Fruit fly (Drosophila melanogaster): Measurements from ENCODE around the gene CG18599.
A peak's percentile ranks its signal among the peaks of the same experiment; 100 is the strongest.

The CG18599 gene

dm6 chr3R:18244171-18245043 lies 23.2 kb upstream of the CG18599 start:
- TF ChIP-seq woc (GFP tag; optimal IDR thresholded peaks at IDR 0.05), result peak; percentile 49
- peak; percentile 16 for TF ChIP-seq Jra (GFP tag; optimal IDR thresholded peaks at IDR 0.05)
- TF ChIP-seq dl (GFP tag; optimal IDR thresholded peaks at IDR 0.05; ENCODE audit: insufficient read depth in 1 of 2, partially characterized antibody in 2 of 2), result peak; percentile 94 to 97
- peak; percentile 70 for TF ChIP-seq N (GFP tag; optimal IDR thresholded peaks at IDR 0.05)
- TF ChIP-seq jim (GFP tag; optimal IDR thresholded peaks at IDR 0.05), result no peak
- TF ChIP-seq Dfd (GFP tag; optimal IDR thresholded peaks at IDR 0.05), result no peak
- TF ChIP-seq CG9705 (GFP tag; optimal IDR thresholded peaks at IDR 0.05), result no peak
- TF ChIP-seq HLH106 (tag; optimal IDR thresholded peaks at IDR 0.05), result peak; percentile 18
- no peak for TF ChIP-seq sage (GFP tag; optimal IDR thresholded peaks at IDR 0.05)
- no peak for TF ChIP-seq ey (GFP tag; optimal IDR thresholded peaks at IDR 0.05)
- peak; percentile 33 for TF ChIP-seq rgr (GFP tag; optimal IDR thresholded peaks at IDR 0.05)
- no peak for TF ChIP-seq usp (GFP tag; optimal IDR thresholded peaks at IDR 0.05)
- TF ChIP-seq Mio (GFP tag; optimal IDR thresholded peaks at IDR 0.05), result no peak
- no peak for TF ChIP-seq brk (GFP tag; optimal IDR thresholded peaks at IDR 0.05)
- no peak for TF ChIP-seq Myc (optimal IDR thresholded peaks at IDR 0.05)
- TF ChIP-seq tai (GFP tag; optimal IDR thresholded peaks at IDR 0.05), result no peak
- TF ChIP-seq fru (GFP tag; optimal IDR thresholded peaks at IDR 0.05), result peak; percentile 40
- no peak for TF ChIP-seq lola (GFP tag; optimal IDR thresholded peaks at IDR 0.05)
- peak; percentile 22 for TF ChIP-seq OdsH (GFP tag; optimal IDR thresholded peaks at IDR 0.05)
- TF ChIP-seq Hnf4 (GFP tag; optimal IDR thresholded peaks at IDR 0.05), result peak; percentile 31
- TF ChIP-seq sv (GFP tag; optimal IDR thresholded peaks at IDR 0.05), result no peak
- peak; percentile 97 for TF ChIP-seq Dif (GFP tag; optimal IDR thresholded peaks at IDR 0.05; ENCODE audit: partially characterized antibody)
- TF ChIP-seq Rel (GFP tag; optimal IDR thresholded peaks at IDR 0.05), result no peak
- peak; percentile 91 for TF ChIP-seq Rel (tag; optimal IDR thresholded peaks at IDR 0.05)
- no peak for TF ChIP-seq dsf (GFP tag; optimal IDR thresholded peaks at IDR 0.05; ENCODE audit: borderline replicate concordance)
- TF ChIP-seq psq (GFP tag; optimal IDR thresholded peaks at IDR 0.05), result peak; percentile 91
- TF ChIP-seq Hr78 (GFP tag; optimal IDR thresholded peaks at IDR 0.05), result peak; percentile 36
- TF ChIP-seq Sp1 (GFP tag; optimal IDR thresholded peaks at IDR 0.05), result no peak
- no peak for TF ChIP-seq CG32264 (GFP tag; optimal IDR thresholded peaks at IDR 0.05)
- TF ChIP-seq Abd-B (GFP tag; optimal IDR thresholded peaks at IDR 0.05), result peak; percentile 16
- TF ChIP-seq foxo (GFP tag; optimal IDR thresholded peaks at IDR 0.05), result peak in 1 of 2 experiments; percentile 23
- TF ChIP-seq GATAd (GFP tag; optimal IDR thresholded peaks at IDR 0.05), result no peak
- peak; percentile 31 for TF ChIP-seq br (GFP tag; optimal IDR thresholded peaks at IDR 0.05)
- no peak for TF ChIP-seq pan (optimal IDR thresholded peaks at IDR 0.05)
- no peak for TF ChIP-seq Vsx2 (GFP tag; optimal IDR thresholded peaks at IDR 0.05; ENCODE audit: partially characterized antibody)
- no peak for TF ChIP-seq dmrt93B (GFP tag; optimal IDR thresholded peaks at IDR 0.05)
- peak; percentile 86 for TF ChIP-seq Hr83 (GFP tag; optimal IDR thresholded peaks at IDR 0.05; ENCODE audit: poor library complexity, severe bottlenecking)
- TF ChIP-seq CrebA (GFP tag; optimal IDR thresholded peaks at IDR 0.05; ENCODE audit: borderline replicate concordance), result no peak
- peak; percentile 73 for TF ChIP-seq h (GFP tag; optimal IDR thresholded peaks at IDR 0.05)

- no peak for TF ChIP-seq psq (GFP tag; optimal IDR thresholded peaks at IDR 0.05)
- no peak for TF ChIP-seq usp (GFP tag; optimal IDR thresholded peaks at IDR 0.05)
- no peak for TF ChIP-seq Jra (GFP tag; optimal IDR thresholded peaks at IDR 0.05)
- no peak for TF ChIP-seq OdsH (GFP tag; optimal IDR thresholded peaks at IDR 0.05)
- TF ChIP-seq GATAd (GFP tag; optimal IDR thresholded peaks at IDR 0.05), result no peak
- no peak for TF ChIP-seq dmrt93B (GFP tag; optimal IDR thresholded peaks at IDR 0.05)
- TF ChIP-seq Mio (GFP tag; optimal IDR thresholded peaks at IDR 0.05), result no peak
- no peak for TF ChIP-seq CG32264 (GFP tag; optimal IDR thresholded peaks at IDR 0.05)
- TF ChIP-seq CG9705 (GFP tag; optimal IDR thresholded peaks at IDR 0.05), result no peak
- TF ChIP-seq Rel (GFP tag; optimal IDR thresholded peaks at IDR 0.05), result no peak
- no peak for TF ChIP-seq Rel (tag; optimal IDR thresholded peaks at IDR 0.05)
- TF ChIP-seq sv (GFP tag; optimal IDR thresholded peaks at IDR 0.05), result no peak
- TF ChIP-seq Hr83 (GFP tag; optimal IDR thresholded peaks at IDR 0.05; ENCODE audit: poor library complexity, severe bottlenecking), result no peak
- no peak for TF ChIP-seq dsf (GFP tag; optimal IDR thresholded peaks at IDR 0.05; ENCODE audit: borderline replicate concordance)
- TF ChIP-seq N (GFP tag; optimal IDR thresholded peaks at IDR 0.05), result no peak
- TF ChIP-seq h (GFP tag; optimal IDR thresholded peaks at IDR 0.05), result no peak
- no peak for TF ChIP-seq HLH106 (tag; optimal IDR thresholded peaks at IDR 0.05)
- TF ChIP-seq Sp1 (GFP tag; optimal IDR thresholded peaks at IDR 0.05), result no peak
- no peak for TF ChIP-seq ey (GFP tag; optimal IDR thresholded peaks at IDR 0.05)
- TF ChIP-seq Abd-B (GFP tag; optimal IDR thresholded peaks at IDR 0.05), result no peak
Measured at dm6 chr3R:18245044-18245596, 22.5 kb upstream of the CG18599 start.

Measured in whole organism, wandering third instar larva.